Fruit fly (Drosophila melanogaster): ENCODE results near the gene CG16781.

CG16781 gene

DNA sequence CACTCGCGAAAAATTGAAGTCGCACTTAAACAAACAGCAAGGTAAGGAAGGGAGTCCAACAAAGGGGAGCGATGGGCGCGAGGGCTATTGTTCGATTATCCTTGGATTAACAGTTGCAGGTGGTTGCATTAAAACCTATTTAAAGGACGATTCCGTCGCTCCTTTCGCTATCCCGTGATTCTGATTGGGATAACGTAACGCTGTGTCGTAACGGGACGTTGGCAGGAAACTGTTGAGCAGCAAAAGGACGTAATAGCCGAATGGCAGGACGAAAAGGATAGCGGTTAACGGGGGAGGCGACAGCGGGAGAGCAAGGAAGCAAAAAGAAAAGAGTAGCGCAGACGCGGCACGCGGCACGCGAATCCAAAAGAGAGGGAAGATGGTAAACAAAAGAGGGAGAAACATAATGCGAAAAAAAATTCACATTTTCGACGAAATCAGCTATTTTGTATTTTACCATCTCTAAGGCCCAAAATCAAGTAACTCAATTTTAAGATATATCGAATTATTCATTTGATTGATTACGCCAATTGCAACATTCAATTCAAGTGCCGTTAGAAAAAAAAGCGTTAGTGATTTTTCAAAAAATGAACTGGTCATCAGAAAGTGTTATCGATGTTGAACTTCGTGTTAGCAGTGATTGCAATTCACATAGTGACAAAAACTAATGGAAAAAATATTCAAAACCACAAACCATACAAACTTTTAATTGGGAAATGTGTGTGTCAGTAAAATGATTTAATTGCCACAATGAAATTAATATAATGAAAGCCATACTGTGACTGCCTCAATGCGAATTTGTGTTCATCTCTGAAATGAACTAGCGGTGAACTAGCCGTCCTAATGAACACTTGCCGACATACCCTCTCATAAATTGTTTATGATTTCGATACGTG lies 18.5 kb upstream of the CG16781 start, which contains the start of the genes CG10804 and CG10802 (continued):
- TF ChIP-seq zf30C (GFP tag; optimal IDR thresholded peaks at IDR 0.05): no peak
- peak; percentile 60 for TF ChIP-seq D19B (GFP tag; optimal IDR thresholded peaks at IDR 0.05)
- peak in 1 of 2 experiments; percentile 86 for TF ChIP-seq insv (GFP tag; optimal IDR thresholded peaks at IDR 0.05)
- TF ChIP-seq CG16779 (GFP tag; IDR thresholded peaks at IDR 0.05): no peak
- TF ChIP-seq CG10462 (GFP tag; optimal IDR thresholded peaks at IDR 0.05): peak; percentile 54
- no peak for TF ChIP-seq aop (GFP tag; IDR thresholded peaks at IDR 0.05)
- TF ChIP-seq ham (GFP tag; IDR thresholded peaks at IDR 0.05): no peak
- TF ChIP-seq CG11085 (GFP tag; IDR thresholded peaks at IDR 0.05): peak; percentile 83
- TF ChIP-seq H2.0 (GFP tag; IDR thresholded peaks at IDR 0.05): peak; percentile 74
- peak; percentile 63 for TF ChIP-seq croc (GFP tag; conservative IDR thresholded peaks at IDR 0.05)
- peak; percentile 77 for TF ChIP-seq bab2 (GFP tag; optimal IDR thresholded peaks at IDR 0.05)
- TF ChIP-seq PHDP (tag; optimal IDR thresholded peaks at IDR 0.05): peak; percentile 58
- TF ChIP-seq Myb (GFP tag; optimal IDR thresholded peaks at IDR 0.05): peak; percentile 97
- TF ChIP-seq vnd (GFP tag; IDR thresholded peaks at IDR 0.05; ENCODE audit: partially characterized antibody): peak; percentile 57; the same call in 2 of the 3 replicates
- no peak for TF ChIP-seq tap (tag; optimal IDR thresholded peaks at IDR 0.05)
- TF ChIP-seq CG6765 (GFP tag; optimal IDR thresholded peaks at IDR 0.05): no peak
- peak; percentile 83 for TF ChIP-seq Ada2b (GFP tag; IDR thresholded peaks at IDR 0.05)
- TF ChIP-seq CG16813 (GFP tag; IDR thresholded peaks at IDR 0.05; ENCODE audit: partially characterized antibody): peak; percentile 77
- no peak for TF ChIP-seq br (optimal IDR thresholded peaks at IDR 0.05)
- no peak for TF ChIP-seq gsb-n (tag; optimal IDR thresholded peaks at IDR 0.05)
- peak; percentile 80 for TF ChIP-seq lmd (GFP tag; IDR thresholded peaks at IDR 0.05)
- no peak for TF ChIP-seq mirr (GFP tag; optimal IDR thresholded peaks at IDR 0.05)
- TF ChIP-seq dan (GFP tag; IDR thresholded peaks at IDR 0.05): peak; percentile 30; the same call in 1 of the 2 replicates
- 0 out of 2 replicates have a peak, but pooled peaks have one; percentile 21 for TF ChIP-seq ap (GFP tag; IDR thresholded peaks at IDR 0.05)
- peak; percentile 67 for TF ChIP-seq CG10267 (tag; optimal IDR thresholded peaks at IDR 0.05)
- TF ChIP-seq Camta (GFP tag; optimal IDR thresholded peaks at IDR 0.05): peak; percentile 50
- peak; percentile 53 for TF ChIP-seq CG10543 (GFP tag; optimal IDR thresholded peaks at IDR 0.05)
- peak; percentile 69 for TF ChIP-seq Lhr (GFP tag; optimal IDR thresholded peaks at IDR 0.05)
- TF ChIP-seq CG9797 (GFP tag; optimal IDR thresholded peaks at IDR 0.05): peak; percentile 45
- TF ChIP-seq CG17361 (GFP tag; IDR thresholded peaks at IDR 0.05): peak; percentile 82
- peak; percentile 61 for TF ChIP-seq CG12236 (GFP tag; optimal IDR thresholded peaks at IDR 0.05)
- no peak for TF ChIP-seq YL-1 (GFP tag; optimal IDR thresholded peaks at IDR 0.05)
- peak; percentile 66 for TF ChIP-seq D19A (tag; optimal IDR thresholded peaks at IDR 0.05)
- peak; percentile 62 for TF ChIP-seq cas (GFP tag; IDR thresholded peaks at IDR 0.05)
- TF ChIP-seq Side (GFP tag; optimal IDR thresholded peaks at IDR 0.05): peak; percentile 82
- TF ChIP-seq ems (GFP tag; optimal IDR thresholded peaks at IDR 0.05): peak; percentile 83
- TF ChIP-seq CG6272 (GFP tag; IDR thresholded peaks at IDR 0.05): peak; percentile 92
- TF ChIP-seq CG31224 (GFP tag; IDR thresholded peaks at IDR 0.05): peak; percentile 71
- TF ChIP-seq CG9609 (GFP tag; optimal IDR thresholded peaks at IDR 0.05): peak; percentile 79
- TF ChIP-seq CG10654 (GFP tag; optimal IDR thresholded peaks at IDR 0.05): peak; percentile 65
- peak; percentile 72 for TF ChIP-seq CG9727 (GFP tag; optimal IDR thresholded peaks at IDR 0.05)
- peak; percentile 84 for TF ChIP-seq Aef1 (GFP tag; IDR thresholded peaks at IDR 0.05)
- peak; percentile 81 for TF ChIP-seq tx (GFP tag; optimal IDR thresholded peaks at IDR 0.05)
- no peak for TF ChIP-seq NC2α (GFP tag; optimal IDR thresholded peaks at IDR 0.05)
- TF ChIP-seq CG9437 (GFP tag; optimal IDR thresholded peaks at IDR 0.05): peak; percentile 95
- peak; percentile 11 for TF ChIP-seq Elba2 (GFP tag; optimal IDR thresholded peaks at IDR 0.05)
- no peak for TF ChIP-seq CG7271 (tag; optimal IDR thresholded peaks at IDR 0.05)
- peak; percentile 91 for TF ChIP-seq CG11456 (GFP tag; IDR thresholded peaks at IDR 0.05)
- TF ChIP-seq CG5953 (GFP tag; IDR thresholded peaks at IDR 0.05): no peak
- peak; percentile 60 for TF ChIP-seq sug (tag; optimal IDR thresholded peaks at IDR 0.05)
